Fruit fly (Drosophila melanogaster) whole organism, pupa: ENCODE data around the gene BCL7-like.

Experiments used
- CG10348 ChIP-seq: fragments of 200-800 bp; sonication (Bioruptor generic); IDR thresholded peaks from 2 replicates; pipeline ENCODE4 v1.3.6; 2022; ENCODE audit warnings: missing biosample characterization, missing genetic modification characterization
- CG13204 ChIP-seq: fragments of 200-800 bp; sonication (Bioruptor generic); optimal IDR thresholded peaks from 2 replicates; lab custom pipeline; 2018; ENCODE audit warnings: missing biosample characterization, mild to moderate bottlenecking, missing genetic modification characterization, moderate library complexity
- CG32121 ChIP-seq: fragments of 200-800 bp; sonication (Bioruptor generic); IDR thresholded peaks from 2 replicates; pipeline ENCODE4 v1.3.6; 2022; ENCODE audit warnings: missing biosample characterization, missing genetic modification characterization
- CG4496 ChIP-seq: fragments of 200-800 bp; sonication (Bioruptor generic); IDR thresholded peaks from 3 replicates; pipeline ENCODE4 v1.3.6; 2022; ENCODE audit warnings: missing biosample characterization, missing genetic modification characterization
- Snoo ChIP-seq: fragments of 200-800 bp; sonication (Bioruptor generic); optimal IDR thresholded peaks from 3 replicates; lab custom pipeline; 2017; ENCODE audit warnings: missing biosample characterization, mild to moderate bottlenecking, missing genetic modification characterization, inconsistent platforms
- gl ChIP-seq: fragments of 200-800 bp; sonication (Bioruptor generic); optimal IDR thresholded peaks from 2 replicates; lab custom pipeline; 2018; ENCODE audit warnings: missing biosample characterization, mild to moderate bottlenecking, missing genetic modification characterization
- rn ChIP-seq: fragments of 200-800 bp; sonication (Bioruptor generic); IDR thresholded peaks from 2 replicates; pipeline ENCODE4 v1.3.6; 2022; ENCODE audit warnings: missing biosample characterization, missing genetic modification characterization

- TF ChIP-seq rn (GFP tag; lab: Robert Waterston, UW) (no peak), gl (tag; lab: Kevin White, UChicago) (no peak), CG13204 (GFP tag; lab: Kevin White, UChicago) (no peak), Snoo (tag; lab: Kevin White, UChicago) (no peak), CG4496 (no peak), CG32121 (no peak), CG10348 (GFP tag; lab: Robert Waterston, UW) (no peak)
These were observed 1.0 kb upstream of the BCL7-like start for dm6 chrX:9355193-9355995.
